Worm (Caenorhabditis elegans) whole organism, early embryonic: ENCODE data around the gene F35A5.8.

Experiments
- ama-1 ChIP-seq: fragments of 150-350 bp; optimal IDR thresholded peaks from 2 replicates; lab custom pipeline; 2014
- ceh-36 ChIP-seq: sonication (generic microtip); optimal IDR thresholded peaks from 2 replicates; lab custom pipeline; 2016; ENCODE audit warnings: missing genetic modification characterization, inconsistent platforms, missing compliant biosample characterization
- flt-1 ChIP-seq: fragments of 200-800 bp; sonication (Bioruptor generic); IDR thresholded peaks from 2 replicates; pipeline ENCODE4 v1.3.6; 2022; ENCODE audit warnings: missing genetic modification characterization, missing compliant biosample characterization
- hmg-4 ChIP-seq: fragments of 200-800 bp; sonication (Bioruptor generic); optimal IDR thresholded peaks from 2 replicates; lab custom pipeline; 2018; ENCODE audit warnings: mild to moderate bottlenecking, missing genetic modification characterization, missing compliant biosample characterization
- tra-4 ChIP-seq: sonication (generic microtip); optimal IDR thresholded peaks from 2 replicates; lab custom pipeline; 2017; ENCODE audit warnings: missing genetic modification characterization, missing compliant biosample characterization

ce11 chrX:3793389-3793788 is 9.9 kb downstream of the F35A5.8 start:
- TF ChIP-seq ama-1 (lab: Kevin White, UChicago) (no peak), flt-1 (GFP tag; lab: Robert Waterston, UW) (no peak), tra-4 (tag; lab: Kevin White, UChicago) (no peak), ceh-36 (no peak), hmg-4 (GFP tag; lab: Kevin White, UChicago) (no peak)
